Fruit fly (Drosophila melanogaster) whole organism, embryonic: Measurements from ENCODE around the gene alpha-Man-Ia.

ENCODE experiments used
- Adf1 ChIP-seq: fragments of 200-800 bp; sonication (Bioruptor generic); IDR thresholded peaks from 2 replicates; pipeline ENCODE4 v1.3.6; 2022; ENCODE audit warnings: missing biosample characterization, missing genetic modification characterization
- Asciz ChIP-seq: fragments of 200-800 bp; sonication (Bioruptor generic); optimal IDR thresholded peaks from 2 replicates; lab custom pipeline; 2017; ENCODE audit warnings: missing biosample characterization, mild to moderate bottlenecking, missing genetic modification characterization, missing genetic modification reagents
- Atf3 ChIP-seq: fragments of 200-800 bp; sonication (Bioruptor generic); optimal IDR thresholded peaks from 3 replicates; lab custom pipeline; 2016; ENCODE audit warnings: missing biosample characterization, missing genetic modification characterization
- CG10959 ChIP-seq: fragments of 200-800 bp; sonication (Bioruptor generic); IDR thresholded peaks from 2 replicates; pipeline ENCODE4 v1.3.6; 2022; ENCODE audit warnings: missing biosample characterization, missing genetic modification characterization
- CG11456 ChIP-seq: fragments of 200-800 bp; sonication (Bioruptor generic); IDR thresholded peaks from 3 replicates; pipeline ENCODE4 v1.3.6; 2022; ENCODE audit warnings: missing biosample characterization, missing genetic modification characterization
- CG12219 ChIP-seq: fragments of 200-800 bp; sonication (Bioruptor generic); optimal IDR thresholded peaks from 3 replicates; lab custom pipeline; 2018; ENCODE audit warnings: missing biosample characterization, mild to moderate bottlenecking, missing genetic modification characterization
- CG13296 ChIP-seq: fragments of 200-800 bp; sonication (Bioruptor generic); optimal IDR thresholded peaks from 3 replicates; lab custom pipeline; 2018; ENCODE audit warnings: missing biosample characterization, mild to moderate bottlenecking, missing genetic modification characterization
- CG14050 ChIP-seq: fragments of 200-800 bp; sonication (Bioruptor generic); IDR thresholded peaks from 3 replicates; pipeline ENCODE4 v1.3.6; 2022; ENCODE audit warnings: missing biosample characterization, missing genetic modification characterization
- CG14860 ChIP-seq: fragments of 200-800 bp; sonication (Bioruptor generic); IDR thresholded peaks from 3 replicates; pipeline ENCODE4 v1.3.6; 2022; ENCODE audit warnings: missing biosample characterization, missing genetic modification characterization; ENCODE audit not compliant: partially characterized antibody
- CG16813 ChIP-seq: fragments of 200-800 bp; sonication (Bioruptor generic); IDR thresholded peaks from 3 replicates; pipeline ENCODE4 v1.3.6; 2022; ENCODE audit warnings: missing biosample characterization, missing genetic modification characterization; ENCODE audit not compliant: partially characterized antibody
- CG17829 ChIP-seq: fragments of 200-800 bp; optimal IDR thresholded peaks from 2 replicates; lab custom pipeline; 2019; ENCODE audit warnings: missing biosample characterization, mild to moderate bottlenecking, missing genetic modification characterization, moderate library complexity
- CG18476 ChIP-seq: fragments of 200-800 bp; sonication (Bioruptor generic); optimal IDR thresholded peaks from 2 replicates; lab custom pipeline; 2016; ENCODE audit warnings: missing biosample characterization, mild to moderate bottlenecking, missing genetic modification characterization
- CG2120 ChIP-seq: fragments of 200-800 bp; sonication (Bioruptor generic); optimal IDR thresholded peaks from 3 replicates; lab custom pipeline; 2016; ENCODE audit warnings: missing biosample characterization, missing genetic modification characterization
- CG2199 ChIP-seq: fragments of 200-800 bp; sonication (Bioruptor generic); IDR thresholded peaks from 3 replicates; pipeline ENCODE4 v1.3.6; 2022; ENCODE audit warnings: missing biosample characterization, missing genetic modification characterization
- CG32772 ChIP-seq: fragments of 200-800 bp; sonication (Bioruptor generic); IDR thresholded peaks from 2 replicates; pipeline ENCODE4 v1.3.6; 2022; ENCODE audit warnings: missing biosample characterization, missing genetic modification characterization
- CG3407 ChIP-seq: fragments of 200-800 bp; sonication (Bioruptor generic); optimal IDR thresholded peaks from 2 replicates; lab custom pipeline; 2018; ENCODE audit warnings: missing biosample characterization, mild to moderate bottlenecking, missing genetic modification characterization
- CG4707 ChIP-seq: fragments of 200-800 bp; sonication (Bioruptor generic); optimal IDR thresholded peaks from 2 replicates; lab custom pipeline; 2018; ENCODE audit warnings: missing biosample characterization, mild to moderate bottlenecking, missing genetic modification characterization, moderate library complexity
- CG4730 ChIP-seq: fragments of 200-800 bp; sonication (Bioruptor generic); IDR thresholded peaks from 2 replicates; pipeline ENCODE4 v1.3.6; 2022; ENCODE audit warnings: missing biosample characterization, missing genetic modification characterization
- CG6689 ChIP-seq: fragments of 200-800 bp; sonication (Bioruptor generic); IDR thresholded peaks from 2 replicates; pipeline ENCODE4 v1.3.6; 2022; ENCODE audit warnings: missing biosample characterization, missing genetic modification characterization
- CG7928 ChIP-seq: fragments of 200-800 bp; sonication (Bioruptor generic); optimal IDR thresholded peaks from 2 replicates; lab custom pipeline; 2017; ENCODE audit warnings: missing biosample characterization, mild to moderate bottlenecking, missing genetic modification characterization
- CG9609 ChIP-seq: fragments of 200-800 bp; sonication (Bioruptor generic); optimal IDR thresholded peaks from 3 replicates; lab custom pipeline; 2016; ENCODE audit warnings: missing biosample characterization, missing genetic modification characterization
- CoRest ChIP-seq: fragments of 200-800 bp; sonication (Bioruptor generic); optimal IDR thresholded peaks from 3 replicates; lab custom pipeline; 2018; ENCODE audit warnings: missing biosample characterization, mild to moderate bottlenecking, missing genetic modification characterization, moderate library complexity
- D19B ChIP-seq: fragments of 200-800 bp; sonication (Bioruptor generic); optimal IDR thresholded peaks from 2 replicates; lab custom pipeline; 2017; ENCODE audit warnings: missing biosample characterization, mild to moderate bottlenecking, missing genetic modification characterization
- Dp ChIP-seq: fragments of 200-800 bp; sonication (Bioruptor generic); optimal IDR thresholded peaks from 2 replicates; lab custom pipeline; 2018; ENCODE audit warnings: missing biosample characterization, mild to moderate bottlenecking, missing genetic modification characterization, moderate library complexity
- E2f1 ChIP-seq: fragments of 200-800 bp; sonication (Bioruptor generic); IDR thresholded peaks from 2 replicates; pipeline ENCODE4 v1.3.6; 2022; ENCODE audit warnings: missing biosample characterization, missing genetic modification characterization
- Nf-YB ChIP-seq: fragments of 200-800 bp; sonication (Bioruptor generic); optimal IDR thresholded peaks from 3 replicates; lab custom pipeline; 2019; ENCODE audit warnings: missing biosample characterization, mild to moderate bottlenecking, missing genetic modification characterization, moderate library complexity
- Sry-δ ChIP-seq: fragments of 200-800 bp; sonication (Bioruptor generic); optimal IDR thresholded peaks from 2 replicates; lab custom pipeline; 2016; ENCODE audit warnings: missing biosample characterization, missing genetic modification characterization
- Tbp ChIP-seq: fragments of >200 bp; optimal IDR thresholded peaks from 2 replicates; lab custom pipeline; 2018; ENCODE audit warnings: missing biosample characterization, missing genetic modification characterization
- YL-1 ChIP-seq: fragments of 200-800 bp; sonication (Bioruptor generic); optimal IDR thresholded peaks from 3 replicates; lab custom pipeline; 2017; ENCODE audit warnings: missing biosample characterization, mild to moderate bottlenecking, missing genetic modification characterization
- aop ChIP-seq: fragments of 200-800 bp; sonication (Bioruptor generic); IDR thresholded peaks from 2 replicates; pipeline ENCODE4 v1.3.6; 2022; ENCODE audit warnings: missing biosample characterization, missing genetic modification characterization
- bigmax ChIP-seq: fragments of 200-800 bp; sonication (Bioruptor generic); optimal IDR thresholded peaks from 2 replicates; lab custom pipeline; 2018; ENCODE audit warnings: missing biosample characterization, mild to moderate bottlenecking, missing genetic modification characterization
- cg ChIP-seq: fragments of 200-800 bp; sonication (Bioruptor generic); optimal IDR thresholded peaks from 3 replicates; lab custom pipeline; 2019; ENCODE audit warnings: missing biosample characterization, mild to moderate bottlenecking, missing genetic modification characterization, moderate library complexity
- crp ChIP-seq, 2 experiments: fragments of 200-800 bp; sonication (Bioruptor generic); optimal IDR thresholded peaks; 2 replicates in 1 of 2; 3 replicates in 1 of 2; lab custom pipeline; 2017; ENCODE audit warnings: missing biosample characterization in 2 of 2, missing genetic modification characterization in 2 of 2, mild to moderate bottlenecking in 1 of 2, moderate library complexity in 1 of 2
- cwo ChIP-seq: fragments of 200-800 bp; sonication (Bioruptor generic); optimal IDR thresholded peaks from 3 replicates; lab custom pipeline; 2017; ENCODE audit warnings: missing biosample characterization, missing genetic modification characterization, mild to moderate bottlenecking, moderate library complexity, missing genetic modification reagents
- disco-r ChIP-seq: fragments of 200-800 bp; sonication (Bioruptor generic); optimal IDR thresholded peaks from 2 replicates; lab custom pipeline; 2016; ENCODE audit warnings: missing biosample characterization, missing genetic modification characterization
- dmrt11E ChIP-seq: fragments of 200-800 bp; sonication (Bioruptor generic); optimal IDR thresholded peaks from 3 replicates; lab custom pipeline; 2018; ENCODE audit warnings: missing biosample characterization, mild to moderate bottlenecking, missing genetic modification characterization, moderate library complexity
- dysf ChIP-seq: fragments of 200-800 bp; sonication (Bioruptor generic); IDR thresholded peaks from 3 replicates; pipeline ENCODE4 v1.3.6; 2022; ENCODE audit warnings: missing biosample characterization, missing genetic modification characterization
- jigr1 ChIP-seq: fragments of 200-800 bp; sonication (Bioruptor generic); IDR thresholded peaks from 3 replicates; pipeline ENCODE4 v1.3.6; 2022; ENCODE audit warnings: missing biosample characterization, missing genetic modification characterization
- kni ChIP-seq: fragments of 200-800 bp; sonication (Bioruptor generic); optimal IDR thresholded peaks from 3 replicates; lab custom pipeline; 2017; ENCODE audit warnings: mild to moderate bottlenecking, missing biosample characterization, missing genetic modification reagents, missing genetic modification characterization
- nerfin-1 ChIP-seq: fragments of 200-800 bp; sonication (Bioruptor generic); optimal IDR thresholded peaks from 3 replicates; lab custom pipeline; 2019; ENCODE audit warnings: missing biosample characterization, mild to moderate bottlenecking, missing genetic modification characterization, moderate library complexity
- nerfin-2 ChIP-seq: fragments of 200-800 bp; sonication (Bioruptor generic); IDR thresholded peaks from 2 replicates; pipeline ENCODE4 v1.3.6; 2022; ENCODE audit warnings: missing biosample characterization, missing genetic modification characterization; ENCODE audit not compliant: partially characterized antibody
- pan ChIP-seq, 4 experiments: fragments of >200 bp in 3 of 4; fragments of 200-800 bp in 1 of 4; sonication (Bioruptor generic) in 1 of 4; optimal IDR thresholded peaks in 3 of 4; IDR thresholded peaks in 1 of 4; 2 replicates each; pipeline versions ENCODE4 v1.3.6 to Lab custom; 2017 to 2022; ENCODE audit warnings: missing biosample characterization in 2 of 4, missing genetic modification characterization in 2 of 4, mixed read lengths in 1 of 4
- pum ChIP-seq: fragments of 200-800 bp; sonication (Bioruptor generic); optimal IDR thresholded peaks from 2 replicates; lab custom pipeline; 2016; ENCODE audit warnings: missing biosample characterization, missing genetic modification characterization
- repo ChIP-seq: fragments of 200-800 bp; sonication (Bioruptor generic); optimal IDR thresholded peaks from 2 replicates; lab custom pipeline; 2016; ENCODE audit warnings: missing biosample characterization, missing genetic modification characterization
- seq ChIP-seq: fragments of 200-800 bp; sonication (Bioruptor generic); IDR thresholded peaks from 2 replicates; pipeline ENCODE4 v1.3.6; 2022; ENCODE audit warnings: missing biosample characterization, missing genetic modification characterization
- slou ChIP-seq: fragments of 200-800 bp; sonication (Bioruptor generic); optimal IDR thresholded peaks from 3 replicates; lab custom pipeline; 2016; ENCODE audit warnings: missing biosample characterization, missing genetic modification characterization
- stwl ChIP-seq: fragments of 200-800 bp; sonication (Bioruptor generic); optimal IDR thresholded peaks from 3 replicates; lab custom pipeline; 2018; ENCODE audit warnings: missing biosample characterization, mild to moderate bottlenecking, missing genetic modification characterization, moderate library complexity
- wek ChIP-seq: fragments of 200-800 bp; sonication (Bioruptor generic); optimal IDR thresholded peaks from 3 replicates; lab custom pipeline; 2018; ENCODE audit warnings: missing biosample characterization, mild to moderate bottlenecking, missing genetic modification characterization, moderate library complexity

The alpha-Man-Ia gene

DNA sequence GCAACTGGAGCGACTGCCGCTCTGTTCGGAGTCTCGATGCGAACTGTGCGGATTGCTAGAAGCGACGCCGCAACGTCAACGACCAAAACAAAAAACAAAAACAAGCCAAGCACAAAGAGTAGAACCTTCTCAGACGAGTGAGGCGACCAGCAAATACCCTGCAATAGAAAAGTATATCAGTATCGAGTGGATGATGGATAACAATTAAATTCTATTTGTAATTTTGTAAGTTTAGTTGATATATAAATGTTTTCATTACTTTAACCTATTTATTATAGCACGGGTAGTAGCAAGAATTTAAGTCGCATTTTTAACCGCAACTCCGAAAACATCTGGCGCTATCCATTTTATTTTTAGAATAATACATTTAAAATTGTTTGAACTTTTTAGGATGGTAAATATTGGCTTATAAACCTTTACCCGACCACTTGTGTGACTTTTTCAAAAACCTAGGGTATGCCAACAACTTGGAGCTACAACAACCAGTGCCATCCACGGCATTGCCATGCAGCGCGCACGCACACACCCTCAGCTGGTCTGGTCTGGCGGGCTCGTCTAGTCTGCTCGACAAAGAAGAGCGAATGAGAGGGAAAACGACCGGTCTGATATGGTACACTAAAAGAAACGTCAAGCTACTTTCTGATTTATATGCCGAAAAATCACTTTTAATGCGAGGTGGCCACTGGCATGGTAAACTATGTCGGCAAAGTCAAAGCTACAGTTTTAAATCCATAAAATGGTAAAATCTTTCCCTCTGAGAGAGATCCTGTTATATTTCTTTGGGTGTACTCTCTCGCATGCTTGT lies 60.3 kb downstream of the alpha-Man-Ia start, which contains the start of gene CG12643 (continued):
- TF ChIP-seq CoRest (tag; lab: Kevin White, UChicago) (peak; percentile 91), CG13296 (GFP tag; lab: Kevin White, UChicago) (peak; percentile 84), slou (GFP tag; lab: Kevin White, UChicago) (peak; percentile 75), CG12219 (GFP tag; lab: Kevin White, UChicago) (peak; percentile 81), D19B (GFP tag; lab: Kevin White, UChicago) (peak; percentile 97), kni (GFP tag; lab: Kevin White, UChicago) (peak; percentile 70), dmrt11E (peak; percentile 67), YL-1 (GFP tag; lab: Kevin White, UChicago) (peak; percentile 53), crp (GFP tag; optimal IDR thresholded peaks at IDR 0.05; lab: Kevin White, UChicago) (peak in 1 of 2 experiments; percentile 53), CG4730 (GFP tag; lab: Robert Waterston, UW) (peak; percentile 76), bigmax (no peak), nerfin-2 (GFP tag; lab: Robert Waterston, UW) (no peak), CG2199 (GFP tag; lab: Robert Waterston, UW) (peak; percentile 92), Adf1 (GFP tag; lab: Robert Waterston, UW) (peak; percentile 30), cg (peak; percentile 67), CG32772 (GFP tag; lab: Robert Waterston, UW) (peak; percentile 94), CG10959 (GFP tag; lab: Robert Waterston, UW) (peak; percentile 85), disco-r (GFP tag; lab: Kevin White, UChicago) (peak; percentile 91), E2f1 (peak; percentile 91), CG17829 (peak; percentile 67), cwo (GFP tag; lab: Kevin White, UChicago) (peak; percentile 82), seq (GFP tag; lab: Robert Waterston, UW) (peak; percentile 89), nerfin-1 (peak; percentile 72), Tbp (no peak), CG2120 (peak; percentile 88), pum (GFP tag; lab: Kevin White, UChicago) (peak; percentile 89), Nf-YB (peak; percentile 51), CG11456 (GFP tag; lab: Robert Waterston, UW) (peak; percentile 90), dysf (GFP tag; lab: Robert Waterston, UW) (peak; percentile 90), Dp (GFP tag; lab: Kevin White, UChicago) (no peak), CG4707 (GFP tag; lab: Kevin White, UChicago) (peak; percentile 53), jigr1 (peak; percentile 81), Sry-δ (peak; percentile 62), CG3407 (GFP tag; lab: Kevin White, UChicago) (peak; percentile 85), wek (GFP tag; lab: Kevin White, UChicago) (peak; percentile 76), stwl (tag; lab: Kevin White, UChicago) (no peak), Atf3 (GFP tag; lab: Kevin White, UChicago) (peak; percentile 89), CG14860 (GFP tag; lab: Robert Waterston, UW) (no peak), Asciz (peak; percentile 77), CG6689 (peak; percentile 86), aop (GFP tag; lab: Robert Waterston, UW) (peak; percentile 68; the same call in 1 of the 2 replicates), CG16813 (GFP tag; lab: Robert Waterston, UW) (no peak), CG14050 (GFP tag; lab: Robert Waterston, UW) (peak; percentile 89), CG18476 (GFP tag; lab: Kevin White, UChicago) (peak; percentile 82), pan (optimal IDR thresholded peaks at IDR 0.05; lab: Kevin White, UChicago) (peak in 1 of 2 experiments; percentile 26), pan (GFP tag; optimal IDR thresholded peaks at IDR 0.05 in 1 of 2, IDR thresholded peaks at IDR 0.05 in 1 of 2) (peak; percentile 51 to 93), CG7928 (GFP tag; lab: Kevin White, UChicago) (peak; percentile 38), CG9609 (GFP tag; lab: Kevin White, UChicago) (peak; percentile 96), repo (GFP tag; lab: Kevin White, UChicago) (peak; percentile 91)
